Fruit fly (Drosophila melanogaster): ENCODE data around the gene Sk2.
A peak's percentile ranks its signal among the peaks of the same experiment; 100 is the strongest.

Gene Sk2

dm6 chr3L:3090581-3091345 is 43.9 kb downstream of the Sk2 start (continued):
- TF ChIP-seq GATAd (GFP tag; optimal IDR thresholded peaks at IDR 0.05) (no peak), HLH106 (tag; optimal IDR thresholded peaks at IDR 0.05) (no peak), dl (GFP tag; optimal IDR thresholded peaks at IDR 0.05; ENCODE audit: insufficient read depth in 1 of 2, partially characterized antibody in 2 of 2) (peak in 1 of 2 experiments; percentile 39), Hnf4 (GFP tag; optimal IDR thresholded peaks at IDR 0.05) (peak; percentile 82)

- TF ChIP-seq GATAd (GFP tag; optimal IDR thresholded peaks at IDR 0.05) = no peak
- no peak for TF ChIP-seq pan (optimal IDR thresholded peaks at IDR 0.05)
- TF ChIP-seq fru (GFP tag; optimal IDR thresholded peaks at IDR 0.05) = no peak
- no peak for TF ChIP-seq dmrt93B (GFP tag; optimal IDR thresholded peaks at IDR 0.05)
- peak; percentile 28 for TF ChIP-seq Vsx2 (GFP tag; optimal IDR thresholded peaks at IDR 0.05; ENCODE audit: partially characterized antibody)
- TF ChIP-seq Dif (GFP tag; optimal IDR thresholded peaks at IDR 0.05; ENCODE audit: partially characterized antibody) = peak; percentile 24
- no peak for TF ChIP-seq Abd-B (GFP tag; optimal IDR thresholded peaks at IDR 0.05)
- no peak for TF ChIP-seq Myc (optimal IDR thresholded peaks at IDR 0.05)
- peak; percentile 13 for TF ChIP-seq Hnf4 (GFP tag; optimal IDR thresholded peaks at IDR 0.05)
- no peak for TF ChIP-seq Jra (GFP tag; optimal IDR thresholded peaks at IDR 0.05)
- TF ChIP-seq foxo (GFP tag; optimal IDR thresholded peaks at IDR 0.05) = no peak
- TF ChIP-seq brk (GFP tag; optimal IDR thresholded peaks at IDR 0.05) = no peak
- TF ChIP-seq Hr78 (GFP tag; optimal IDR thresholded peaks at IDR 0.05) = no peak
- TF ChIP-seq N (GFP tag; optimal IDR thresholded peaks at IDR 0.05) = no peak
- no peak for TF ChIP-seq Sp1 (GFP tag; optimal IDR thresholded peaks at IDR 0.05)
- no peak for TF ChIP-seq Mio (GFP tag; optimal IDR thresholded peaks at IDR 0.05)
- TF ChIP-seq HLH106 (tag; optimal IDR thresholded peaks at IDR 0.05) = no peak
- no peak for TF ChIP-seq jim (GFP tag; optimal IDR thresholded peaks at IDR 0.05)
- peak; percentile 51 for TF ChIP-seq br (GFP tag; optimal IDR thresholded peaks at IDR 0.05)
- TF ChIP-seq ey (GFP tag; optimal IDR thresholded peaks at IDR 0.05) = no peak
Observed at dm6 chr3L:3095590-3095989, 48.7 kb downstream of the Sk2 start.

- peak; percentile 14 for TF ChIP-seq br (GFP tag; optimal IDR thresholded peaks at IDR 0.05)
- peak; percentile 46 for TF ChIP-seq rgr (GFP tag; optimal IDR thresholded peaks at IDR 0.05)
- TF ChIP-seq sv (GFP tag; optimal IDR thresholded peaks at IDR 0.05) = no peak
- TF ChIP-seq sage (GFP tag; optimal IDR thresholded peaks at IDR 0.05) = peak; percentile 21
- peak; percentile 25 for TF ChIP-seq OdsH (GFP tag; optimal IDR thresholded peaks at IDR 0.05)
- TF ChIP-seq ey (GFP tag; optimal IDR thresholded peaks at IDR 0.05) = peak; percentile 19
- TF ChIP-seq Jra (GFP tag; optimal IDR thresholded peaks at IDR 0.05) = no peak
- no peak for TF ChIP-seq jim (GFP tag; optimal IDR thresholded peaks at IDR 0.05)
- TF ChIP-seq Sp1 (GFP tag; optimal IDR thresholded peaks at IDR 0.05) = peak; percentile 49
- no peak for TF ChIP-seq Hnf4 (GFP tag; optimal IDR thresholded peaks at IDR 0.05)
- no peak for TF ChIP-seq usp (GFP tag; optimal IDR thresholded peaks at IDR 0.05)
- TF ChIP-seq Myc (optimal IDR thresholded peaks at IDR 0.05) = no peak
- TF ChIP-seq foxo (GFP tag; optimal IDR thresholded peaks at IDR 0.05) = peak in 1 of 2 experiments; percentile 59
- TF ChIP-seq woc (GFP tag; optimal IDR thresholded peaks at IDR 0.05) = no peak
- no peak for TF ChIP-seq Dfd (GFP tag; optimal IDR thresholded peaks at IDR 0.05)
- TF ChIP-seq psq (GFP tag; optimal IDR thresholded peaks at IDR 0.05) = no peak
- no peak for TF ChIP-seq Mio (GFP tag; optimal IDR thresholded peaks at IDR 0.05)
- TF ChIP-seq h (GFP tag; optimal IDR thresholded peaks at IDR 0.05) = peak; percentile 20
- TF ChIP-seq HLH106 (tag; optimal IDR thresholded peaks at IDR 0.05) = peak; percentile 54
- TF ChIP-seq fru (GFP tag; optimal IDR thresholded peaks at IDR 0.05) = peak; percentile 55
- peak; percentile 19 for TF ChIP-seq brk (GFP tag; optimal IDR thresholded peaks at IDR 0.05)
Observed at dm6 chr3L:3096073-3096725, 49.3 kb downstream of the Sk2 start.

dm6 chr3L:3096726-3097597 is 50.1 kb downstream of the Sk2 start:
- TF ChIP-seq brk (GFP tag; optimal IDR thresholded peaks at IDR 0.05) (no peak), dmrt93B (GFP tag; optimal IDR thresholded peaks at IDR 0.05) (no peak), CrebA (GFP tag; optimal IDR thresholded peaks at IDR 0.05; ENCODE audit: borderline replicate concordance) (peak; percentile 1), Dif (GFP tag; optimal IDR thresholded peaks at IDR 0.05; ENCODE audit: partially characterized antibody) (peak; percentile 22)
